Worm (Caenorhabditis elegans) whole organism, midembryonic: ENCODE results near the gene Y39B6A.30.
"Not testable (repeated sequence)": the region's sequence is repeated elsewhere in the genome, so short reads cannot be mapped to it uniquely, and the experiment has no call there.

Source experiments
- T22C8.4 ChIP-seq: fragments of 200-800 bp; sonication (Bioruptor generic); IDR thresholded peaks from 2 replicates; pipeline ENCODE4 v1.3.6; 2022; ENCODE audit warnings: missing genetic modification characterization, missing compliant biosample characterization
- cog-1 ChIP-seq: sonication (generic microtip); optimal IDR thresholded peaks from 2 replicates; lab custom pipeline; 2016; ENCODE audit warnings: missing genetic modification characterization, missing compliant biosample characterization
- flt-1 ChIP-seq: fragments of 200-800 bp; sonication (Bioruptor generic); IDR thresholded peaks from 2 replicates; pipeline ENCODE4 v1.3.6; 2022; ENCODE audit warnings: missing genetic modification characterization, missing compliant biosample characterization
- klf-2 ChIP-seq: fragments of 200-800 bp; sonication (Bioruptor generic); conservative IDR thresholded peaks from 2 replicates; pipeline ENCODE4 v1.3.6; 2022; ENCODE audit warnings: missing genetic modification reagents, missing genetic modification characterization, missing compliant biosample characterization
- med-1 ChIP-seq: sonication (generic microtip); optimal IDR thresholded peaks from 2 replicates; lab custom pipeline; 2017; ENCODE audit warnings: missing genetic modification characterization, mild to moderate bottlenecking, missing compliant biosample characterization, antibody characterized with exemption, missing genetic modification reagents; ENCODE audit not compliant: insufficient read depth
- tab-1 ChIP-seq: fragments of 200-800 bp; sonication (Bioruptor generic); IDR thresholded peaks from 2 replicates; pipeline ENCODE4 v1.3.6; 2022; ENCODE audit warnings: missing genetic modification characterization, missing compliant biosample characterization
- ztf-29 ChIP-seq: fragments of 200-800 bp; sonication (Bioruptor generic); IDR thresholded peaks from 2 replicates; pipeline ENCODE4 v1.3.6; 2022; ENCODE audit warnings: missing genetic modification reagents, missing genetic modification characterization, missing compliant biosample characterization

ce11 chrV:19026757-19027156, 12.4 kb downstream of the Y39B6A.30 start:
- not testable (repeated sequence) for TF ChIP-seq ztf-29 (GFP tag; lab: Robert Waterston, UW); flt-1 (GFP tag; lab: Robert Waterston, UW); med-1 (GFP tag; lab: Kevin White, UChicago); klf-2 (GFP tag; lab: Robert Waterston, UW); cog-1; tab-1 (GFP tag; lab: Robert Waterston, UW)
- TF ChIP-seq T22C8.4 (GFP tag; lab: Robert Waterston, UW) = peak; percentile 82
